Fruit fly (Drosophila melanogaster): ENCODE results near the gene CG42486.

Gene CG42486

dm6 chr2L:11806701-11807674 lies 35.9 kb upstream of the CG42486 start:
- TF ChIP-seq CG3032 (tag; optimal IDR thresholded peaks at IDR 0.05) (peak; percentile 68), cyc (GFP tag; optimal IDR thresholded peaks at IDR 0.05) (no peak), Eip93F (GFP tag; optimal IDR thresholded peaks at IDR 0.05) (peak; percentile 40), Eip75B (GFP tag; optimal IDR thresholded peaks at IDR 0.05) (peak; percentile 58), net (GFP tag; optimal IDR thresholded peaks at IDR 0.05) (peak; percentile 76), CG8319 (GFP tag; optimal IDR thresholded peaks at IDR 0.05) (no peak), Sox15 (GFP tag; optimal IDR thresholded peaks at IDR 0.05) (no peak), CG8632 (GFP tag; optimal IDR thresholded peaks at IDR 0.05) (peak; percentile 60), CG15336 (GFP tag; IDR thresholded peaks at IDR 0.05) (peak; percentile 76), CG6792 (GFP tag; optimal IDR thresholded peaks at IDR 0.05) (peak; percentile 22), fd85E (GFP tag; optimal IDR thresholded peaks at IDR 0.05) (peak; percentile 12), spab (GFP tag; optimal IDR thresholded peaks at IDR 0.05) (peak; percentile 82), svp (GFP tag) (peak; percentile 95), CG6163 (GFP tag; IDR thresholded peaks at IDR 0.05) (peak; percentile 95), Hr38 (GFP tag; optimal IDR thresholded peaks at IDR 0.05) (no peak), CG16779 (tag; optimal IDR thresholded peaks at IDR 0.05) (peak; percentile 88), fd59A (GFP tag; optimal IDR thresholded peaks at IDR 0.05) (peak; percentile 55), Gug (GFP tag; IDR thresholded peaks at IDR 0.05) (peak; percentile 54), CG10669 (GFP tag; optimal IDR thresholded peaks at IDR 0.05) (peak; percentile 71), Ets21C (GFP tag; optimal IDR thresholded peaks at IDR 0.05) (no peak), Hr39 (GFP tag; optimal IDR thresholded peaks at IDR 0.05) (no peak), CG31627 (GFP tag; optimal IDR thresholded peaks at IDR 0.05) (no peak), CG8119 (GFP tag; IDR thresholded peaks at IDR 0.05) (no peak; the same call in 1 of the 3 replicates), CG7368 (GFP tag; optimal IDR thresholded peaks at IDR 0.05) (peak; percentile 52), dsx (GFP tag; optimal IDR thresholded peaks at IDR 0.05; ENCODE audit: poor library complexity, severe bottlenecking) (peak; percentile 99), CG4318 (GFP tag; optimal IDR thresholded peaks at IDR 0.05) (peak; percentile 21), Sox14 (GFP tag; optimal IDR thresholded peaks at IDR 0.05) (peak; percentile 92), Ets96B (tag; optimal IDR thresholded peaks at IDR 0.05) (peak; percentile 78), Lpt (GFP tag; optimal IDR thresholded peaks at IDR 0.05) (peak; percentile 93), Hr4 (GFP tag; optimal IDR thresholded peaks at IDR 0.05) (no peak), ss (GFP tag; optimal IDR thresholded peaks at IDR 0.05) (peak; percentile 91 to 97), Eip78C (GFP tag) (peak; percentile 87), fkh (GFP tag; optimal IDR thresholded peaks at IDR 0.05) (peak; percentile 10), OdsH (GFP tag; optimal IDR thresholded peaks at IDR 0.05) (peak; percentile 37), CG11294 (GFP tag; IDR thresholded peaks at IDR 0.05) (peak; percentile 59), CG34406 (GFP tag; optimal IDR thresholded peaks at IDR 0.05) (peak; percentile 44), CG6854 (GFP tag; optimal IDR thresholded peaks at IDR 0.05) (peak; percentile 85), Sox102F (GFP tag; optimal IDR thresholded peaks at IDR 0.05) (peak; percentile 70), CG1621 (tag; optimal IDR thresholded peaks at IDR 0.05) (peak; percentile 85), CG6808 (GFP tag; optimal IDR thresholded peaks at IDR 0.05) (peak; percentile 84), Smox (GFP tag; optimal IDR thresholded peaks at IDR 0.05) (peak; percentile 58), achi (GFP tag; optimal IDR thresholded peaks at IDR 0.05) (peak; percentile 54), CG11762 (GFP tag; optimal IDR thresholded peaks at IDR 0.05; ENCODE audit: insufficient read depth) (no peak), pdm3 (GFP tag; optimal IDR thresholded peaks at IDR 0.05) (peak; percentile 38), acj6 (GFP tag; optimal IDR thresholded peaks at IDR 0.05) (no peak), CG11902 (GFP tag; optimal IDR thresholded peaks at IDR 0.05) (no peak), CG6276 (GFP tag; optimal IDR thresholded peaks at IDR 0.05) (peak; percentile 80), CG9139 (GFP tag; optimal IDR thresholded peaks at IDR 0.05) (peak; percentile 87), topi (GFP tag; optimal IDR thresholded peaks at IDR 0.05) (no peak), CG10631 (GFP tag; optimal IDR thresholded peaks at IDR 0.05) (peak; percentile 53)

All from whole organism, prepupa.